Worm (Caenorhabditis elegans) whole organism, midembryonic: ENCODE measurements around the gene C44B7.5.

Experiments
- T22C8.4 ChIP-seq: fragments of 200-800 bp; sonication (Bioruptor generic); IDR thresholded peaks from 2 replicates; pipeline ENCODE4 v1.3.6; 2022; ENCODE audit warnings: missing genetic modification characterization, missing compliant biosample characterization
- cog-1 ChIP-seq: sonication (generic microtip); optimal IDR thresholded peaks from 2 replicates; lab custom pipeline; 2016; ENCODE audit warnings: missing genetic modification characterization, missing compliant biosample characterization
- flt-1 ChIP-seq: fragments of 200-800 bp; sonication (Bioruptor generic); IDR thresholded peaks from 2 replicates; pipeline ENCODE4 v1.3.6; 2022; ENCODE audit warnings: missing genetic modification characterization, missing compliant biosample characterization
- klf-2 ChIP-seq: fragments of 200-800 bp; sonication (Bioruptor generic); conservative IDR thresholded peaks from 2 replicates; pipeline ENCODE4 v1.3.6; 2022; ENCODE audit warnings: missing genetic modification reagents, missing genetic modification characterization, missing compliant biosample characterization
- med-1 ChIP-seq: sonication (generic microtip); optimal IDR thresholded peaks from 2 replicates; lab custom pipeline; 2017; ENCODE audit warnings: missing genetic modification characterization, mild to moderate bottlenecking, missing compliant biosample characterization, antibody characterized with exemption, missing genetic modification reagents; ENCODE audit not compliant: insufficient read depth
- ref-1 ChIP-seq: fragments of 200-800 bp; sonication (Bioruptor generic); conservative IDR thresholded peaks from 2 replicates; pipeline ENCODE4 v1.3.6; 2022; ENCODE audit warnings: missing genetic modification reagents, missing genetic modification characterization, missing compliant biosample characterization
- tab-1 ChIP-seq: fragments of 200-800 bp; sonication (Bioruptor generic); IDR thresholded peaks from 2 replicates; pipeline ENCODE4 v1.3.6; 2022; ENCODE audit warnings: missing genetic modification characterization, missing compliant biosample characterization
- ztf-23 ChIP-seq: fragments of 200-800 bp; sonication (Bioruptor generic); IDR thresholded peaks from 2 replicates; pipeline ENCODE4 v1.3.6; 2022; ENCODE audit warnings: missing genetic modification reagents, missing genetic modification characterization, missing compliant biosample characterization
- ztf-29 ChIP-seq: fragments of 200-800 bp; sonication (Bioruptor generic); IDR thresholded peaks from 2 replicates; pipeline ENCODE4 v1.3.6; 2022; ENCODE audit warnings: missing genetic modification reagents, missing genetic modification characterization, missing compliant biosample characterization

The C44B7.5 gene

ce11 chrII:6900708-6901107 lies 28.3 kb upstream of the C44B7.5 start:
- no peak for TF ChIP-seq T22C8.4 (GFP tag; lab: Robert Waterston, UW)
- TF ChIP-seq med-1 (GFP tag; lab: Kevin White, UChicago): no peak
- TF ChIP-seq flt-1 (GFP tag; lab: Robert Waterston, UW): no peak
- no peak for TF ChIP-seq tab-1 (GFP tag; lab: Robert Waterston, UW)
- TF ChIP-seq ref-1 (GFP tag; lab: Robert Waterston, UW): no peak
- no peak for TF ChIP-seq ztf-23
- TF ChIP-seq ztf-29 (GFP tag; lab: Robert Waterston, UW): no peak
- TF ChIP-seq klf-2 (GFP tag; lab: Robert Waterston, UW): no peak
- no peak for TF ChIP-seq cog-1 (tag; lab: Kevin White, UChicago)

ce11 chrII:6898017-6898779 lies 25.8 kb upstream of the C44B7.5 start, which contains the start of gene hrpl-1:
hrpl-1 (plus strand) TSS chrII:6898729.
- TF ChIP-seq ref-1 (GFP tag; lab: Robert Waterston, UW) (peak; percentile 57), cog-1 (tag; lab: Kevin White, UChicago) (no peak), med-1 (GFP tag; lab: Kevin White, UChicago) (peak; percentile 79), ztf-29 (GFP tag; lab: Robert Waterston, UW) (peak; percentile 43; the same call in 1 of the 2 replicates), klf-2 (GFP tag; lab: Robert Waterston, UW) (peak; percentile 56; the same call in 1 of the 2 replicates), T22C8.4 (GFP tag; lab: Robert Waterston, UW) (0 out of 2 replicates have a peak, but pooled peaks have one; percentile 20), flt-1 (GFP tag; lab: Robert Waterston, UW) (peak; percentile 88), ztf-23 (peak; percentile 65; the same call in 1 of the 2 replicates), tab-1 (GFP tag; lab: Robert Waterston, UW) (peak; percentile 74; the same call in 1 of the 2 replicates)

ce11 chrII:6897507-6897906 lies 25.1 kb upstream of the C44B7.5 start, which contains the start of gene C44B7.11:
C44B7.11 (minus strand) TSS chrII:6897540.
- TF ChIP-seq flt-1 (GFP tag; lab: Robert Waterston, UW) (no peak), cog-1 (tag; lab: Kevin White, UChicago) (no peak), klf-2 (GFP tag; lab: Robert Waterston, UW) (no peak), ref-1 (GFP tag; lab: Robert Waterston, UW) (no peak), ztf-29 (GFP tag; lab: Robert Waterston, UW) (no peak), tab-1 (GFP tag; lab: Robert Waterston, UW) (no peak)

ce11 chrII:6893589-6894245 lies 21.3 kb upstream of the C44B7.5 start, which contains the start of gene adal-1:
adal-1 (minus strand) TSS chrII:6893639.
- TF ChIP-seq flt-1 (GFP tag; lab: Robert Waterston, UW) (no peak), klf-2 (GFP tag; lab: Robert Waterston, UW) (no peak), T22C8.4 (GFP tag; lab: Robert Waterston, UW) (no peak), ztf-23 (no peak), tab-1 (GFP tag; lab: Robert Waterston, UW) (no peak), ztf-29 (GFP tag; lab: Robert Waterston, UW) (no peak), cog-1 (tag; lab: Kevin White, UChicago) (no peak), med-1 (GFP tag; lab: Kevin White, UChicago) (no peak), ref-1 (GFP tag; lab: Robert Waterston, UW) (no peak)

- TF ChIP-seq ztf-23: no peak
Measured at ce11 chrII:6891838-6892237, 19.4 kb upstream of the C44B7.5 start.

- no peak for TF ChIP-seq flt-1 (GFP tag; lab: Robert Waterston, UW)
- TF ChIP-seq ztf-23: no peak
- no peak for TF ChIP-seq tab-1 (GFP tag; lab: Robert Waterston, UW)
- no peak for TF ChIP-seq ref-1 (GFP tag; lab: Robert Waterston, UW)
Measured at ce11 chrII:6891176-6891575, 18.8 kb upstream of the C44B7.5 start.

- no peak for TF ChIP-seq ztf-23
- no peak for TF ChIP-seq med-1 (GFP tag; lab: Kevin White, UChicago)
- TF ChIP-seq ztf-29 (GFP tag; lab: Robert Waterston, UW): no peak
- no peak for TF ChIP-seq klf-2 (GFP tag; lab: Robert Waterston, UW)
Measured at ce11 chrII:6890095-6890494, 17.7 kb upstream of the C44B7.5 start, which contains the start of gene acer-1. acer-1 (minus strand) TSS chrII:6890400.

ce11 chrII:6889580-6889922 lies 17.2 kb upstream of the C44B7.5 start:
- no peak for TF ChIP-seq ztf-23
- TF ChIP-seq T22C8.4 (GFP tag; lab: Robert Waterston, UW): no peak
- no peak for TF ChIP-seq med-1 (GFP tag; lab: Kevin White, UChicago)
- TF ChIP-seq klf-2 (GFP tag; lab: Robert Waterston, UW): no peak
- TF ChIP-seq tab-1 (GFP tag; lab: Robert Waterston, UW): no peak
- TF ChIP-seq ref-1 (GFP tag; lab: Robert Waterston, UW): no peak
- TF ChIP-seq cog-1 (tag; lab: Kevin White, UChicago): no peak
- TF ChIP-seq flt-1 (GFP tag; lab: Robert Waterston, UW): no peak
- no peak for TF ChIP-seq ztf-29 (GFP tag; lab: Robert Waterston, UW)
